Fruit fly (Drosophila melanogaster) whole organism, wandering third instar larva: Measurements from ENCODE around the gene CG7728.

Experiments
- Abd-B ChIP-seq: fragments of >200 bp; optimal IDR thresholded peaks from 2 replicates; lab custom pipeline; 2017; ENCODE audit warnings: missing biosample characterization, missing genetic modification characterization
- CG9705 ChIP-seq: fragments of 200-800 bp; sonication (Bioruptor generic); optimal IDR thresholded peaks from 2 replicates; lab custom pipeline; 2018; ENCODE audit warnings: missing biosample characterization, mild to moderate bottlenecking, missing genetic modification characterization
- CrebA ChIP-seq: fragments of 200-800 bp; sonication (Bioruptor generic); optimal IDR thresholded peaks from 2 replicates; lab custom pipeline; 2016; ENCODE audit warnings: missing biosample characterization, mild to moderate bottlenecking, missing genetic modification characterization, borderline replicate concordance
- Dfd ChIP-seq: fragments of >200 bp; optimal IDR thresholded peaks from 2 replicates; lab custom pipeline; 2017; ENCODE audit warnings: missing biosample characterization, missing genetic modification characterization
- Dif ChIP-seq: fragments of 200-275, 200-300 bp; sonication (Bioruptor generic); optimal IDR thresholded peaks from 2 replicates; lab custom pipeline; 2018; ENCODE audit warnings: missing biosample characterization, missing genetic modification characterization; ENCODE audit not compliant: partially characterized antibody
- GATAd ChIP-seq: sonication (Bioruptor generic); optimal IDR thresholded peaks from 2 replicates; lab custom pipeline; 2016; ENCODE audit warnings: missing biosample characterization, missing genetic modification characterization
- Hnf4 ChIP-seq: fragments of 200-800 bp; sonication (Bioruptor generic); optimal IDR thresholded peaks from 2 replicates; lab custom pipeline; 2016; ENCODE audit warnings: missing biosample characterization, mild to moderate bottlenecking, missing genetic modification characterization
- Hr78 ChIP-seq: fragments of >200 bp; optimal IDR thresholded peaks from 2 replicates; lab custom pipeline; 2017; ENCODE audit warnings: missing biosample characterization, missing genetic modification characterization
- Hr83 ChIP-seq: fragments of 200-300 bp; sonication (Bioruptor generic); optimal IDR thresholded peaks from 2 replicates; lab custom pipeline; 2016; ENCODE audit warnings: missing biosample characterization, mild to moderate bottlenecking, missing genetic modification characterization, moderate library complexity; ENCODE audit not compliant: poor library complexity, severe bottlenecking
- Jra ChIP-seq: sonication (Bioruptor generic); optimal IDR thresholded peaks from 2 replicates; lab custom pipeline; 2016; ENCODE audit warnings: missing biosample characterization, missing genetic modification characterization
- Mio ChIP-seq: sonication (Bioruptor generic); optimal IDR thresholded peaks from 2 replicates; lab custom pipeline; 2016; ENCODE audit warnings: missing biosample characterization, missing genetic modification characterization
- Myc ChIP-seq: fragments of >200 bp; optimal IDR thresholded peaks from 2 replicates; lab custom pipeline; 2017
- N ChIP-seq: fragments of >200 bp; optimal IDR thresholded peaks from 2 replicates; lab custom pipeline; 2018; ENCODE audit warnings: missing biosample characterization, missing external identifiers, missing genetic modification characterization
- OdsH ChIP-seq: fragments of 200-800 bp; sonication (Bioruptor generic); optimal IDR thresholded peaks from 2 replicates; lab custom pipeline; 2016; ENCODE audit warnings: missing biosample characterization, mild to moderate bottlenecking, missing genetic modification characterization
- Rel ChIP-seq, 2 experiments: fragments of 200-800 bp; sonication (Bioruptor generic) in 1 of 2; optimal IDR thresholded peaks; 2 replicates in 1 of 2; 3 replicates in 1 of 2; lab custom pipeline; 2016 to 2019; ENCODE audit warnings: mild to moderate bottlenecking in 2 of 2, missing biosample characterization in 2 of 2, missing genetic modification characterization in 2 of 2, moderate library complexity in 1 of 2
- Sp1 ChIP-seq: fragments of 200-800 bp; sonication (Bioruptor generic); optimal IDR thresholded peaks from 3 replicates; lab custom pipeline; 2019; ENCODE audit warnings: missing biosample characterization, mild to moderate bottlenecking, missing genetic modification characterization, moderate library complexity
- Vsx2 ChIP-seq: fragments of 200-300, 225-300 bp; sonication (Bioruptor generic); optimal IDR thresholded peaks from 2 replicates; lab custom pipeline; 2018; ENCODE audit warnings: missing biosample characterization, missing genetic modification characterization; ENCODE audit not compliant: partially characterized antibody
- br ChIP-seq: fragments of 200-800 bp; sonication (Bioruptor generic); optimal IDR thresholded peaks from 2 replicates; lab custom pipeline; 2016; ENCODE audit warnings: missing biosample characterization, missing genetic modification characterization
- brk ChIP-seq: fragments of 200-800 bp; sonication (Bioruptor generic); optimal IDR thresholded peaks from 2 replicates; lab custom pipeline; 2016; ENCODE audit warnings: missing biosample characterization, mild to moderate bottlenecking, missing genetic modification characterization
- dl ChIP-seq, 2 experiments: fragments of 175-275, 200-275 bp in 1 of 2; fragments of 200-275 bp in 1 of 2; sonication (Bioruptor generic); optimal IDR thresholded peaks; lab custom pipeline; 2018; ENCODE audit warnings: mild to moderate bottlenecking in 2 of 2, missing biosample characterization in 2 of 2, missing genetic modification characterization in 2 of 2, moderate library complexity in 2 of 2; ENCODE audit not compliant: partially characterized antibody in 2 of 2, insufficient read depth in 1 of 2
- dsf ChIP-seq: sonication (Bioruptor generic); optimal IDR thresholded peaks from 2 replicates; lab custom pipeline; 2016; ENCODE audit warnings: missing biosample characterization, missing genetic modification characterization, borderline replicate concordance
- ey ChIP-seq: fragments of 200-800 bp; sonication (Bioruptor generic); optimal IDR thresholded peaks from 2 replicates; lab custom pipeline; 2016; ENCODE audit warnings: missing biosample characterization, missing genetic modification characterization
- fru ChIP-seq: fragments of 200-800 bp; sonication (Bioruptor generic); optimal IDR thresholded peaks from 3 replicates; lab custom pipeline; 2016; ENCODE audit warnings: missing biosample characterization, mild to moderate bottlenecking, missing genetic modification characterization
- h ChIP-seq: fragments of 200-800 bp; sonication (Bioruptor generic); optimal IDR thresholded peaks from 3 replicates; lab custom pipeline; 2016; ENCODE audit warnings: missing biosample characterization, mild to moderate bottlenecking, missing genetic modification characterization
- jim ChIP-seq: fragments of 175-275, 200-325 bp; sonication (Bioruptor generic); optimal IDR thresholded peaks from 2 replicates; lab custom pipeline; 2016; ENCODE audit warnings: missing biosample characterization, mild to moderate bottlenecking, missing genetic modification characterization
- lola ChIP-seq: fragments of >200 bp; optimal IDR thresholded peaks from 2 replicates; lab custom pipeline; 2017; ENCODE audit warnings: missing biosample characterization, missing genetic modification characterization
- psq ChIP-seq: fragments of 200-800 bp; sonication (Bioruptor generic); optimal IDR thresholded peaks from 3 replicates; lab custom pipeline; 2017; ENCODE audit warnings: missing biosample characterization, mild to moderate bottlenecking, missing genetic modification characterization, moderate library complexity
- rgr ChIP-seq: fragments of 200-800 bp; sonication (Bioruptor generic); optimal IDR thresholded peaks from 3 replicates; lab custom pipeline; 2016; ENCODE audit warnings: missing biosample characterization, mild to moderate bottlenecking, missing genetic modification characterization
- sage ChIP-seq: fragments of 200-800 bp; sonication (Bioruptor generic); optimal IDR thresholded peaks from 2 replicates; lab custom pipeline; 2016; ENCODE audit warnings: missing biosample characterization, mild to moderate bottlenecking, missing genetic modification characterization
- sv ChIP-seq: fragments of 200-800 bp; sonication (Bioruptor generic); optimal IDR thresholded peaks from 3 replicates; lab custom pipeline; 2016; ENCODE audit warnings: missing biosample characterization, missing genetic modification characterization
- tai ChIP-seq: sonication (Bioruptor generic); optimal IDR thresholded peaks from 2 replicates; lab custom pipeline; 2016; ENCODE audit warnings: missing biosample characterization, missing genetic modification characterization
- usp ChIP-seq: fragments of >200 bp; optimal IDR thresholded peaks from 2 replicates; lab custom pipeline; 2017; ENCODE audit warnings: missing biosample characterization, missing genetic modification characterization
- woc ChIP-seq: sonication (Bioruptor generic); optimal IDR thresholded peaks from 2 replicates; lab custom pipeline; 2016; ENCODE audit warnings: missing biosample characterization, mild to moderate bottlenecking, missing genetic modification characterization

Gene CG7728

DNA sequence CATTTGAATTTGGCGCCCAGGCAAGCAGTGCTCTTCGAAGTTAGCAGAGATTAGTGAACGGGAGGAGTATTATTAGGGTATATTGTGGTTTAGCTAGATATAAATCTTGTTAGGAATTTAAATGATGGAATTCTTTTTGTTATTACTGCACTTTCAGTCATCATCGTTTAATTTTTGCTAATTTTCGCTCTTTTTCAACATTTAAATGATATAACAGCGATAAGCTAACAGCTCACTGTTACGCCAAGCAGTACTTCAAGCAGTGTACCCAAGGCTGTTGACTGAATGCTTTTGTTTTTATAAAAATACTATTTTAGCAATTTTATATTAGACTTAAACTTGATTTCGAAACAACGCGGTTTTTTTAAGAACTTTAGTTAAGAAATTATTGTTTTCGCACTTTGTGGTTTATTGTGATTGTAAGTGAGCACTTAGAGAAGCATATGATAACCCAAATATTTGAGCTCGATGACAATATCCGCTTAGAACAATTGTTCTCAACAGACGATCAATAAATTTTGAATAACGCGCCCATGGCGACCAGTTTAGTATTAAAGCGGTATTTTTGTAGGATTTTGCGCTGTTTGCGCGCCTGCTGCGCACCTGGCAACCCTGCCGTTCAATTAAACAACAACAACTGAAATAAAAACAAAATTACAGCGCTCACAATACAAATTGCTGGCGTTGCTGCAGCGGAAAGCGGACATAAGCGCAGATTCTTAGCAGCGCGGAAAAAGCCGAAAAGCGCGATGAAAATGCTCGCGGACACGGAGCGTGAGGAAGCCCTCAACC, 34.5 kb downstream of the CG7728 start:
- TF ChIP-seq Myc (lab: Kevin White, UChicago) (peak; percentile 7), tai (peak; percentile 52), dsf (GFP tag; lab: Kevin White, UChicago) (no peak), rgr (GFP tag; lab: Kevin White, UChicago) (peak; percentile 11), Hnf4 (GFP tag; lab: Kevin White, UChicago) (peak; percentile 1), fru (GFP tag; lab: Kevin White, UChicago) (no peak), sage (GFP tag; lab: Kevin White, UChicago) (no peak), Mio (GFP tag; lab: Kevin White, UChicago) (no peak)

DNA sequence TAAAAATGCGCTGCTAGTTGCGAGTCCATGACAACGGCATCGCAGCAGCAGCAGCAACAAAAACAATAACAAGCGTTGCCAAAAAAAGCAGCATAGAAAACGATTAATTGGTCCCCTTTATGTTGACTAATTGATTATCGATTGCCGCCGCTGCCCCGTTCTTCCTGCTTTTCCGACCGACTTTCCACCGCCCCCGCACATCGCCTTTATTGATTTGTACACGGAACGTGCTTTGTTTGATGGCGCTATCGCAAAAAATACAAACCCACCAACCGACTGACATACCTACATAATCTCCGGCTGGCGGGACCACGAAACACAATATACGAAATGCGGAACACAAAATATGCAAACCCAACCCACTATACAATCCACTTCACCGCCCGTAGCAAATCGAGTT, 35.1 kb downstream of the CG7728 start:
- TF ChIP-seq Dfd (GFP tag; lab: Kevin White, UChicago) (no peak), OdsH (GFP tag; lab: Kevin White, UChicago) (no peak), rgr (GFP tag; lab: Kevin White, UChicago) (no peak), h (GFP tag; lab: Kevin White, UChicago) (no peak), psq (GFP tag; lab: Kevin White, UChicago) (no peak), Abd-B (GFP tag; lab: Kevin White, UChicago) (no peak), Dif (GFP tag; lab: Kevin White, UChicago) (no peak), lola (GFP tag; lab: Kevin White, UChicago) (no peak), Rel (GFP tag; optimal IDR thresholded peaks at IDR 0.05; lab: Kevin White, UChicago) (no peak), Rel (tag; optimal IDR thresholded peaks at IDR 0.05; lab: Kevin White, UChicago) (no peak), Hr83 (GFP tag; lab: Kevin White, UChicago) (no peak), N (GFP tag; lab: Kevin White, UChicago) (no peak), dl (GFP tag; optimal IDR thresholded peaks at IDR 0.05; lab: Kevin White, UChicago; ENCODE audit: insufficient read depth in 1 of 2, partially characterized antibody in 2 of 2) (no peak), GATAd (no peak), Sp1 (GFP tag; lab: Kevin White, UChicago) (no peak), fru (GFP tag; lab: Kevin White, UChicago) (no peak), jim (GFP tag; lab: Kevin White, UChicago) (no peak)
- TF ChIP-seq, all 38 proteins: peak for 0

DNA sequence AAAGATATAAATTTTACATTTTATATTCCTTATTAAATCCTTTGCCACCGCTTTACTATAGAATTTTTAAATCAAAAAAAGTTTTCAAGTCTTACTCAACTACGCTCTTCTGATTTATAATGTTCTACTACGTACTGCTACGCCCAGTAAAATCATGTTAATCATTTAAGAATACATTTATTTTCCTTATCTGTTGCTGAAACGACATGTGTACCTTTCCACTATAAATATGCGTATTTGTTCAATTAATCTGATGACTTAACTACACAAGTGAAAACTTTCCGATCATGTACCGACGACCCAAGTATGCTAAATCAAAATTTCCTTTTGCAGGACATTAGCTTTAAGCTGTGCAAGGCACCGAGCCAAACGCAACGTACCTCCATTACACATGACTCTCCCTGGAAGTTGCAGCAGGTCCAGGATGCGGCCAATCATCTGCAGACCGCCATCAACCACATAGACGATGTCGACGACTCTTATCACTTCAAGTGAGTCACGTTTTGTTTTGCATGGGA, 36.1 kb downstream of the CG7728 start:
- TF ChIP-seq sv (GFP tag; lab: Kevin White, UChicago) = no peak
- no peak for TF ChIP-seq Dfd (GFP tag; lab: Kevin White, UChicago)
- TF ChIP-seq Jra = no peak
- TF ChIP-seq Vsx2 (GFP tag; lab: Kevin White, UChicago) = no peak
- TF ChIP-seq usp = no peak
- no peak for TF ChIP-seq rgr (GFP tag; lab: Kevin White, UChicago)
- no peak for TF ChIP-seq Hnf4 (GFP tag; lab: Kevin White, UChicago)
- TF ChIP-seq Myc (lab: Kevin White, UChicago) = no peak
- TF ChIP-seq h (GFP tag; lab: Kevin White, UChicago) = no peak
- TF ChIP-seq br = no peak
- TF ChIP-seq dsf (GFP tag; lab: Kevin White, UChicago) = no peak
- no peak for TF ChIP-seq woc (GFP tag; lab: Kevin White, UChicago)
- no peak for TF ChIP-seq OdsH (GFP tag; lab: Kevin White, UChicago)
- TF ChIP-seq CG9705 (GFP tag; lab: Kevin White, UChicago) = no peak

DNA sequence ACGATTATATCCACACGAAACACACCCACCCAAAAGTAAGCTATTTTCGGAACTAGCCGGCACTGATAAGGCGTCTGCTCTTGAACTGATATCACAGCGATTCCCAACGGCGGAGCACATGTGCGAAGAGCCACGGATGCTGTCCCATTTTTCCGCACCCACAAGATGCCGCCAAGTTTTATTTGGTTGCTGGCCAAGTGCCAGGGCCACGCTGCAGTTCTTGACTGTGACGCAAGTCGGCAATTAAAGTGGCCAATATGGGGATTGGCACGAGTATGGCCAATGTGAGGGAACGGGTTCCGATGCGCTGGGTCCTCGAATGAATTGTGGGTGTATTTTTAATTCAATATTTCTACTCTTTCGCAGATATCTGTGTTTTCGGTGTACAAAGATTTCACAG, 37.6 kb downstream of the CG7728 start:
- TF ChIP-seq Hnf4 (GFP tag; lab: Kevin White, UChicago) = no peak
- TF ChIP-seq h (GFP tag; lab: Kevin White, UChicago) = no peak
- no peak for TF ChIP-seq brk
- no peak for TF ChIP-seq ey (GFP tag; lab: Kevin White, UChicago)
- TF ChIP-seq GATAd = no peak
- TF ChIP-seq Hr78 (GFP tag; lab: Kevin White, UChicago) = no peak
- TF ChIP-seq Sp1 (GFP tag; lab: Kevin White, UChicago) = no peak
- TF ChIP-seq Jra = no peak
- no peak for TF ChIP-seq rgr (GFP tag; lab: Kevin White, UChicago)
- TF ChIP-seq dsf (GFP tag; lab: Kevin White, UChicago) = no peak
- TF ChIP-seq dl (GFP tag; optimal IDR thresholded peaks at IDR 0.05; lab: Kevin White, UChicago; ENCODE audit: insufficient read depth in 1 of 2, partially characterized antibody in 2 of 2) = no peak
- TF ChIP-seq CrebA (GFP tag; lab: Kevin White, UChicago) = no peak
